Worm (Caenorhabditis elegans) whole organism, L4/young adult: ENCODE results near the gene ver-1.

Experiments used
- W03F9.2 ChIP-seq: fragments of 150-350 bp; optimal IDR thresholded peaks from 2 replicates; lab custom pipeline; 2014; ENCODE audit warnings: missing biosample characterization, missing genetic modification characterization
- dao-5 ChIP-seq: sonication (generic microtip); optimal IDR thresholded peaks from 2 replicates; lab custom pipeline; 2016; ENCODE audit warnings: missing genotype, missing genetic modification characterization, moderate library complexity, missing compliant biosample characterization
- him-1 ChIP-seq: sonication (generic microtip); optimal IDR thresholded peaks from 2 replicates; lab custom pipeline; 2016; ENCODE audit warnings: missing genotype, missing genetic modification reagents, missing genetic modification characterization, missing compliant biosample characterization

ce11 chrIII:140904-141303 lies 15.7 kb upstream of the ver-1 start, which contains the start of gene fbxb-81:
- TF ChIP-seq W03F9.2 (no peak), him-1 (tag; lab: Kevin White, UChicago) (no peak), dao-5 (tag; lab: Kevin White, UChicago) (no peak)
